Worm (Caenorhabditis elegans) whole organism, L3 larva: ENCODE data around the gene atx-3.

Source experiments
- R02D3.7 ChIP-seq: fragments of 150-350 bp; optimal IDR thresholded peaks from 2 replicates; lab custom pipeline; 2014; ENCODE audit warnings: missing biosample characterization, missing genetic modification characterization
- ZK546.5 ChIP-seq: sonication (generic microtip); optimal IDR thresholded peaks from 2 replicates; lab custom pipeline; 2017; ENCODE audit warnings: missing biosample characterization, missing genetic modification characterization
- aly-2 ChIP-seq: fragments of 150-350 bp; optimal IDR thresholded peaks from 2 replicates; lab custom pipeline; 2014; ENCODE audit warnings: missing biosample characterization, missing genetic modification characterization
- ceh-16 ChIP-seq: sonication (generic microtip); optimal IDR thresholded peaks from 2 replicates; lab custom pipeline; 2017; ENCODE audit warnings: missing biosample characterization, missing genetic modification characterization
- ceh-28 ChIP-seq: fragments of 150-350 bp; optimal IDR thresholded peaks from 2 replicates; lab custom pipeline; 2014; ENCODE audit warnings: missing biosample characterization, missing genetic modification reagents, missing genetic modification characterization
- ceh-82 ChIP-seq: fragments of 150-350 bp; optimal IDR thresholded peaks from 2 replicates; lab custom pipeline; 2014; ENCODE audit warnings: missing biosample characterization, missing genetic modification characterization
- ceh-9 ChIP-seq: sonication (generic microtip); optimal IDR thresholded peaks from 2 replicates; lab custom pipeline; 2018; ENCODE audit warnings: missing biosample characterization, missing genetic modification characterization
- daf-12 ChIP-seq: fragments of 150-350 bp; optimal IDR thresholded peaks from 2 replicates; lab custom pipeline; 2014; ENCODE audit warnings: missing biosample characterization, missing genetic modification reagents, missing genetic modification characterization
- egl-5 ChIP-seq: fragments of 150-350 bp; optimal IDR thresholded peaks from 2 replicates; lab custom pipeline; 2017; ENCODE audit warnings: missing biosample characterization, missing genetic modification reagents, missing genetic modification characterization, inconsistent platforms
- elt-1 ChIP-seq: fragments of 150-350 bp; optimal IDR thresholded peaks from 2 replicates; lab custom pipeline; 2014; ENCODE audit warnings: missing biosample characterization, missing genetic modification characterization
- elt-2 ChIP-seq: sonication (generic microtip); optimal IDR thresholded peaks from 2 replicates; lab custom pipeline; 2016; ENCODE audit warnings: missing genetic modification reagents, mild to moderate bottlenecking, missing genetic modification characterization, missing compliant biosample characterization
- fkh-10 ChIP-seq: sonication (generic microtip); optimal IDR thresholded peaks from 2 replicates; lab custom pipeline; 2017; ENCODE audit warnings: missing biosample characterization, missing genetic modification reagents, missing genetic modification characterization
- fkh-2 ChIP-seq: fragments of 150-350 bp; optimal IDR thresholded peaks from 2 replicates; lab custom pipeline; 2014; ENCODE audit warnings: missing biosample characterization, missing genetic modification reagents, missing genetic modification characterization
- hmg-11 ChIP-seq: sonication (generic microtip); optimal IDR thresholded peaks from 2 replicates; lab custom pipeline; 2016; ENCODE audit warnings: missing genetic modification characterization, missing compliant biosample characterization
- jun-1 ChIP-seq: fragments of 150-350 bp; optimal IDR thresholded peaks from 2 replicates; lab custom pipeline; 2014; ENCODE audit warnings: missing biosample characterization, missing genetic modification reagents, missing genetic modification characterization
- lin-15B ChIP-seq: fragments of 150-350 bp; optimal IDR thresholded peaks from 2 replicates; lab custom pipeline; 2014; ENCODE audit warnings: missing biosample characterization, missing genetic modification characterization
- lin-39 ChIP-seq: fragments of 150-350 bp; optimal IDR thresholded peaks from 2 replicates; lab custom pipeline; 2018; ENCODE audit warnings: missing biosample characterization, missing genetic modification reagents, missing genetic modification characterization
- lsy-12 ChIP-seq: sonication (generic microtip); optimal IDR thresholded peaks from 2 replicates; lab custom pipeline; 2016; ENCODE audit warnings: mild to moderate bottlenecking, missing genetic modification characterization, missing compliant biosample characterization
- mdl-1 ChIP-seq: fragments of 150-350 bp; optimal IDR thresholded peaks from 2 replicates; lab custom pipeline; 2014; ENCODE audit warnings: missing biosample characterization, missing genetic modification characterization
- mml-1 ChIP-seq: fragments of 150-350 bp; sonication (generic microtip); optimal IDR thresholded peaks from 3 replicates; lab custom pipeline; 2014; ENCODE audit warnings: missing biosample characterization, missing genetic modification characterization
- nfya-1 ChIP-seq: sonication (generic microtip); optimal IDR thresholded peaks from 2 replicates; lab custom pipeline; 2017; ENCODE audit warnings: missing genetic modification characterization, mild to moderate bottlenecking, missing compliant biosample characterization, antibody characterized with exemption, moderate library complexity; ENCODE audit not compliant: insufficient read depth
- nhr-11 ChIP-seq: fragments of 150-350 bp; optimal IDR thresholded peaks from 2 replicates; lab custom pipeline; 2014; ENCODE audit warnings: missing biosample characterization, missing genetic modification characterization
- nhr-12 ChIP-seq: fragments of 150-350 bp; optimal IDR thresholded peaks from 2 replicates; lab custom pipeline; 2014; ENCODE audit warnings: missing biosample characterization, missing genetic modification characterization
- nhr-23 ChIP-seq: fragments of 150-350 bp; optimal IDR thresholded peaks from 2 replicates; lab custom pipeline; 2014; ENCODE audit warnings: missing biosample characterization, missing genetic modification reagents, missing genetic modification characterization
- nhr-237 ChIP-seq: fragments of 150-350 bp; optimal IDR thresholded peaks from 2 replicates; lab custom pipeline; 2014; ENCODE audit warnings: missing biosample characterization, missing genetic modification characterization
- nhr-43 ChIP-seq: sonication (generic microtip); optimal IDR thresholded peaks from 2 replicates; lab custom pipeline; 2016; ENCODE audit warnings: mild to moderate bottlenecking, missing genetic modification characterization, missing compliant biosample characterization; ENCODE audit not compliant: poor library complexity, severe bottlenecking
- nhr-76 ChIP-seq: fragments of 150-350 bp; sonication (generic microtip); optimal IDR thresholded peaks from 5 replicates; lab custom pipeline; 2014; ENCODE audit warnings: missing biosample characterization, missing genetic modification characterization
- nhr-77 ChIP-seq: fragments of 150-350 bp; optimal IDR thresholded peaks from 2 replicates; lab custom pipeline; 2014; ENCODE audit warnings: missing biosample characterization, missing genetic modification characterization
- pha-4 ChIP-seq: fragments of 150-350 bp; optimal IDR thresholded peaks from 2 replicates; lab custom pipeline; 2014; ENCODE audit warnings: missing biosample characterization, missing genetic modification reagents, missing genetic modification characterization
- pqm-1 ChIP-seq: fragments of 150-350 bp; optimal IDR thresholded peaks from 2 replicates; lab custom pipeline; 2017; ENCODE audit warnings: missing biosample characterization, missing genetic modification characterization, inconsistent platforms
- sea-2 ChIP-seq: fragments of 150-350 bp; sonication (generic microtip); optimal IDR thresholded peaks from 4 replicates; lab custom pipeline; 2014; ENCODE audit warnings: missing biosample characterization, missing genetic modification reagents, missing genetic modification characterization
- snpc-4 ChIP-seq: fragments of 150-350 bp; optimal IDR thresholded peaks from 2 replicates; lab custom pipeline; 2014; ENCODE audit warnings: missing biosample characterization, missing genetic modification characterization
- tbx-2 ChIP-seq: sonication (generic microtip); optimal IDR thresholded peaks from 2 replicates; lab custom pipeline; 2016; ENCODE audit warnings: mild to moderate bottlenecking, missing genetic modification characterization, missing compliant biosample characterization
- unc-62 ChIP-seq: fragments of 150-350 bp; sonication (generic microtip); optimal IDR thresholded peaks from 4 replicates; lab custom pipeline; 2014; ENCODE audit warnings: missing biosample characterization, missing genetic modification reagents, missing genetic modification characterization
- zag-1 ChIP-seq: fragments of 150-350 bp; optimal IDR thresholded peaks from 2 replicates; lab custom pipeline; 2014; ENCODE audit warnings: missing biosample characterization, missing genetic modification characterization
- ztf-4 ChIP-seq: fragments of 150-350 bp; optimal IDR thresholded peaks from 2 replicates; lab custom pipeline; 2014; ENCODE audit warnings: missing biosample characterization, missing genetic modification characterization

The atx-3 gene

ce11 chrV:15537923-15538322, 39.3 kb downstream of the atx-3 start, which contains the start of gene prde-1:
Gene prde-1 (plus strand): TSS chrV:15538244.
- TF ChIP-seq lsy-12 (tag; lab: Kevin White, UChicago) (no peak), pqm-1 (no peak), nhr-77 (no peak), hmg-11 (tag; lab: Kevin White, UChicago) (no peak), pha-4 (tag; lab: Kevin White, UChicago) (no peak)

- TF ChIP-seq ztf-4 (tag; lab: Kevin White, UChicago) (no peak), ceh-82 (tag; lab: Kevin White, UChicago) (no peak), nhr-11 (tag; lab: Kevin White, UChicago) (no peak), mml-1 (no peak), aly-2 (tag; lab: Kevin White, UChicago) (no peak), elt-2 (tag; lab: Kevin White, UChicago) (no peak), lin-15B (tag; lab: Kevin White, UChicago) (no peak), elt-1 (tag; lab: Kevin White, UChicago) (no peak), sea-2 (no peak), fkh-10 (GFP tag; lab: Kevin White, UChicago) (no peak), zag-1 (tag; lab: Kevin White, UChicago) (no peak), nfya-1 (tag; lab: Kevin White, UChicago) (no peak), snpc-4 (tag; lab: Kevin White, UChicago) (no peak), fkh-2 (tag; lab: Kevin White, UChicago) (no peak), nhr-237 (tag; lab: Kevin White, UChicago) (no peak), ceh-16 (no peak), mdl-1 (no peak), nhr-43 (tag; lab: Kevin White, UChicago) (no peak), nhr-76 (tag; lab: Kevin White, UChicago) (no peak)
These were observed 40.9 kb downstream of the atx-3 start, which contains the start of gene F21A3.4 for ce11 chrV:15536320-15536719. Gene F21A3.4 (plus strand): TSS chrV:15536620.

ce11 chrV:15533864-15534263, 43.4 kb downstream of the atx-3 start, which contains the start of gene F21A3.2:
Gene F21A3.2 (minus strand): TSS chrV:15533964.
- TF ChIP-seq tbx-2 (tag; lab: Kevin White, UChicago), result no peak
- TF ChIP-seq mml-1, result no peak
- no peak for TF ChIP-seq nhr-12 (tag; lab: Kevin White, UChicago)
- TF ChIP-seq nhr-43 (tag; lab: Kevin White, UChicago), result no peak
- no peak for TF ChIP-seq R02D3.7 (tag; lab: Kevin White, UChicago)
- no peak for TF ChIP-seq mdl-1
- TF ChIP-seq ceh-82 (tag; lab: Kevin White, UChicago), result no peak
- TF ChIP-seq daf-12 (tag; lab: Kevin White, UChicago), result no peak
- no peak for TF ChIP-seq jun-1 (tag; lab: Kevin White, UChicago)
- TF ChIP-seq sea-2, result no peak
- no peak for TF ChIP-seq ceh-9 (tag; lab: Kevin White, UChicago)
- TF ChIP-seq elt-1 (tag; lab: Kevin White, UChicago), result no peak

- no peak for TF ChIP-seq unc-62
- TF ChIP-seq lin-39 (tag; lab: Kevin White, UChicago), result no peak
- TF ChIP-seq egl-5 (tag; lab: Kevin White, UChicago), result no peak
- no peak for TF ChIP-seq nhr-76 (tag; lab: Kevin White, UChicago)
- peak; percentile 54 for TF ChIP-seq pha-4 (tag; lab: Kevin White, UChicago)
- TF ChIP-seq ceh-16, result no peak
- TF ChIP-seq elt-2 (tag; lab: Kevin White, UChicago), result peak; percentile 73
- TF ChIP-seq mdl-1, result no peak
- peak; percentile 31 for TF ChIP-seq pqm-1
These were observed 44.1 kb downstream of the atx-3 start, which contains the start of gene F21A3.11 for ce11 chrV:15533096-15533495. Gene F21A3.11 (minus strand): TSS chrV:15533212.

ce11 chrV:15529069-15529468, 48.2 kb downstream of the atx-3 start, which contains the start of gene srh-276:
Gene srh-276 (plus strand): TSS chrV:15529369.
- TF ChIP-seq egl-5 (tag; lab: Kevin White, UChicago), result no peak
- no peak for TF ChIP-seq ceh-28 (tag; lab: Kevin White, UChicago)
- no peak for TF ChIP-seq snpc-4 (tag; lab: Kevin White, UChicago)
- no peak for TF ChIP-seq lin-39 (tag; lab: Kevin White, UChicago)
- TF ChIP-seq ZK546.5, result no peak
- no peak for TF ChIP-seq nhr-77
- TF ChIP-seq nhr-23 (tag; lab: Kevin White, UChicago), result no peak
- TF ChIP-seq zag-1 (tag; lab: Kevin White, UChicago), result no peak
